Worm (Caenorhabditis elegans) whole organism, early embryonic: ENCODE data around the gene rad-51.

Source experiments
- B0310.2 ChIP-seq: sonication (generic microtip); optimal IDR thresholded peaks from 2 replicates; lab custom pipeline; 2016; ENCODE audit warnings: mild to moderate bottlenecking, missing genetic modification characterization, missing compliant biosample characterization
- F13C5.2 ChIP-seq: sonication (generic microtip); optimal IDR thresholded peaks from 2 replicates; lab custom pipeline; 2017; ENCODE audit warnings: mild to moderate bottlenecking, missing genetic modification characterization, inconsistent platforms, missing compliant biosample characterization
- aly-1 ChIP-seq: sonication (generic microtip); optimal IDR thresholded peaks from 2 replicates; lab custom pipeline; 2016; ENCODE audit warnings: missing genetic modification characterization, missing compliant biosample characterization
- ama-1 ChIP-seq: fragments of 150-350 bp; optimal IDR thresholded peaks from 2 replicates; lab custom pipeline; 2014
- ceh-13 ChIP-seq: fragments of 200-800 bp; sonication (Bioruptor generic); optimal IDR thresholded peaks from 2 replicates; lab custom pipeline; 2018; ENCODE audit warnings: mild to moderate bottlenecking, missing genetic modification characterization, missing compliant biosample characterization
- ceh-36 ChIP-seq: sonication (generic microtip); optimal IDR thresholded peaks from 2 replicates; lab custom pipeline; 2016; ENCODE audit warnings: missing genetic modification characterization, inconsistent platforms, missing compliant biosample characterization
- ets-7 ChIP-seq: sonication (generic microtip); optimal IDR thresholded peaks from 2 replicates; lab custom pipeline; 2016; ENCODE audit warnings: missing genotype, missing genetic modification characterization, missing compliant biosample characterization
- flt-1 ChIP-seq: fragments of 200-800 bp; sonication (Bioruptor generic); IDR thresholded peaks from 2 replicates; pipeline ENCODE4 v1.3.6; 2022; ENCODE audit warnings: missing genetic modification characterization, missing compliant biosample characterization
- hmbx-1 ChIP-seq: sonication (generic microtip); optimal IDR thresholded peaks from 2 replicates; lab custom pipeline; 2016; ENCODE audit warnings: mild to moderate bottlenecking, missing genetic modification characterization, missing compliant biosample characterization
- hmg-4 ChIP-seq: fragments of 200-800 bp; sonication (Bioruptor generic); optimal IDR thresholded peaks from 2 replicates; lab custom pipeline; 2018; ENCODE audit warnings: mild to moderate bottlenecking, missing genetic modification characterization, missing compliant biosample characterization
- hnd-1 ChIP-seq: sonication (generic microtip); optimal IDR thresholded peaks from 2 replicates; lab custom pipeline; 2016; ENCODE audit warnings: missing genetic modification characterization, missing compliant biosample characterization
- pes-1 ChIP-seq: fragments of 200-800 bp; sonication (Bioruptor generic); IDR thresholded peaks from 2 replicates; pipeline ENCODE4 v1.3.6; 2022; ENCODE audit warnings: missing genetic modification reagents, missing genetic modification characterization, missing compliant biosample characterization
- scrt-1 ChIP-seq: fragments of 200-800 bp; sonication (Bioruptor generic); IDR thresholded peaks from 2 replicates; pipeline ENCODE4 v1.3.6; 2022; ENCODE audit warnings: missing genetic modification characterization, missing compliant biosample characterization
- sea-1 ChIP-seq: fragments of 200-800 bp; sonication (Bioruptor generic); conservative IDR thresholded peaks from 2 replicates; pipeline ENCODE4 v1.3.6; 2022; ENCODE audit warnings: missing genetic modification characterization, missing compliant biosample characterization
- tbx-11 ChIP-seq: fragments of 200-800 bp; sonication (Bioruptor generic); IDR thresholded peaks from 2 replicates; pipeline ENCODE4 v1.3.6; 2022; ENCODE audit warnings: missing genetic modification characterization, missing compliant biosample characterization
- tbx-37 ChIP-seq: fragments of 200-800 bp; sonication (Bioruptor generic); conservative IDR thresholded peaks from 2 replicates; pipeline ENCODE4 v1.3.6; 2022; ENCODE audit warnings: missing genetic modification reagents, missing genetic modification characterization, missing compliant biosample characterization
- tra-4 ChIP-seq: sonication (generic microtip); optimal IDR thresholded peaks from 2 replicates; lab custom pipeline; 2017; ENCODE audit warnings: missing genetic modification characterization, missing compliant biosample characterization

rad-51 gene

DNA sequence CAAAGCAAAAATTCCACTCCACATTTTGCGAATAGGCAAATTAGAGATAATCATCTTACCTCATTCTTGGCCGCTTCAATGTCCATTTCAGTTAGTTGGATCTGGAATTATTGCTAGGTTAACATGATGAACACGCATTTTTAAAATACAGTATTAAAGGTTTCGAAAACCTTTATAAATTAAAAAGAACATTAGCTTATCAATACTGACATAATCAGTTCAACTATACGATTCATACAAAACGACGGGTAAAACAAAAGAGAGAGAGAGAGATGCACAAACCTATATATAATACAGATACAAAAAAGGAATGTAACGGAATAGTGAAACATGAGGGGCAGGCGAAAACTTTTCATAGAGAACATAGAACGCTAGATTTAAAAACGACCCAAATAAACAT, 2.6 kb downstream of the rad-51 start, which contains the start of gene thk-1:
thk-1 (minus strand) TSS at position 101 of the 400 bp plus-strand sequence.
- no peak for TF ChIP-seq aly-1 (tag; lab: Kevin White, UChicago)
- no peak for TF ChIP-seq F13C5.2 (tag; lab: Kevin White, UChicago)
- no peak for TF ChIP-seq ama-1
- TF ChIP-seq ceh-36 (tag; lab: Kevin White, UChicago), result no peak
- no peak for TF ChIP-seq tbx-11
- TF ChIP-seq B0310.2 (tag; lab: Kevin White, UChicago), result no peak
- TF ChIP-seq sea-1 (GFP tag; lab: Robert Waterston, UW), result no peak
- TF ChIP-seq tbx-37, result no peak
- no peak for TF ChIP-seq hnd-1 (tag; lab: Kevin White, UChicago)
- no peak for TF ChIP-seq scrt-1 (GFP tag; lab: Robert Waterston, UW)
- TF ChIP-seq pes-1 (GFP tag; lab: Robert Waterston, UW), result no peak
- TF ChIP-seq hmg-4 (GFP tag; lab: Kevin White, UChicago), result no peak
- TF ChIP-seq tra-4 (tag; lab: Kevin White, UChicago), result no peak
- no peak for TF ChIP-seq ceh-13 (GFP tag; lab: Kevin White, UChicago)

DNA sequence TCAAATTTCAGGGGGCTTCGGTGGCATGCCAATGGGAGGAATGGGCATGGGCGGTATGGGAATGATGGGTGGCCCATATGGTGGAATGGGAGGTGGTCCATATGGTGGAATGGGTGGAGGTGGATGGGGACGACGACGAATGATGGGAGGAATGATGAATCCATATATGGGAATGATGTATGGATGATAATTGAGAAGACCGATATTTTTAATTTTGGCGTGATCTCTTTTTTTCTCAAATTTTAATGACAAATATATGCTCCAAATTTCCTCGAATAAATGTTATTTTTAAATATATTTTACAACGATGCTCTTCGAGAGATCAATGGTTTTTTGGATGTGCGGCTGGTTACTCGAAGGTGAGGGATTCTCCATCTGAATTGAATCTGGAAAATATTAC, 6.3 kb downstream of the rad-51 start, which contains the start of gene Y43C5A.4:
Y43C5A.4 (plus strand) TSS at position 301 of the 400 bp plus-strand sequence.
- TF ChIP-seq scrt-1 (GFP tag; lab: Robert Waterston, UW), result no peak
- TF ChIP-seq tbx-11, result no peak
- no peak for TF ChIP-seq tra-4 (tag; lab: Kevin White, UChicago)
- no peak for TF ChIP-seq aly-1 (tag; lab: Kevin White, UChicago)
- no peak for TF ChIP-seq sea-1 (GFP tag; lab: Robert Waterston, UW)
- no peak for TF ChIP-seq tbx-37
- TF ChIP-seq ceh-13 (GFP tag; lab: Kevin White, UChicago), result no peak
- no peak for TF ChIP-seq ets-7
- TF ChIP-seq hmg-4 (GFP tag; lab: Kevin White, UChicago), result no peak
- no peak for TF ChIP-seq flt-1
- no peak for TF ChIP-seq pes-1 (GFP tag; lab: Robert Waterston, UW)
- TF ChIP-seq hmbx-1 (tag; lab: Kevin White, UChicago), result no peak
- TF ChIP-seq B0310.2 (tag; lab: Kevin White, UChicago), result no peak
- no peak for TF ChIP-seq hnd-1 (tag; lab: Kevin White, UChicago)
- TF ChIP-seq ceh-36 (tag; lab: Kevin White, UChicago), result no peak
- no peak for TF ChIP-seq F13C5.2 (tag; lab: Kevin White, UChicago)
- no peak for TF ChIP-seq ama-1

DNA sequence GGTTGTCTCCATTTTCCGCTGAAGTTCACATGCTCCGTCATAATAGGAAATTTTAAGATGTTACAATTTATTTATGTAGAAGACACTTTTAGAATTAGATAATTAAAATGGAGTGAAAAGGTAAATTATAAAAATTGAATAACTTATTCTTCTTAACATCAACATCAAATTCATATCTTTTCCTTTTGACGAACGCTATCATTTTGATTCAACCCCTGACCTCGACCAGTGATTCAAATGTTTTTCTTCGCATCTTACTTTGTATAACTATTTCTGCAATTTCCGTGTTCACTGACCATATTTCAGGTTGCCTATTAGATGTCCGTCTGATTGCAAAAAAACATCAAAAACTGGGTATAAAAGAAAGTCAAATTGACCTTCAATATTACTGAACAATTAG, 7.1 kb downstream of the rad-51 start, which contains the start of gene Y43C5A.7:
Y43C5A.7 (plus strand) TSS at position 301 of the 400 bp plus-strand sequence.
- TF ChIP-seq F13C5.2 (tag; lab: Kevin White, UChicago), result no peak

DNA sequence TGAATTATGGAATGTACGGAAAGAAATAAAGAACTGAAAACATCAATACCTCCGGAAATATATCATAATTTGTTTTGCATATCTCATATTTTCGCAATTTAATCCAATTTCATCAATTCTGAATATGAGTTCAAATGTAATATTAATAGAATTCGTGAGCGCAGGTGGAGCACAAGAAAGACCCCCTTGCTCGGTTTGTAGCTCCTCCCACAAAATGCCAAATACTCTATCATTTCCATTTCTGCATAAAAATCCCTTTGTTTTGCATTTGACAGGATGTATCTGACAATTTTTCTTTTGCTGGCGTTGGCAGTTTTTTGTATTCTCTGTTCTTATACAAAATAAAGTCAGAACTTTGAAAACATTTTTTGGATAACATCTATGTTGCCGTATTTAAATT, 9.0 kb downstream of the rad-51 start:
- TF ChIP-seq aly-1 (tag; lab: Kevin White, UChicago), result no peak
- no peak for TF ChIP-seq hmbx-1 (tag; lab: Kevin White, UChicago)
- no peak for TF ChIP-seq flt-1
- no peak for TF ChIP-seq B0310.2 (tag; lab: Kevin White, UChicago)
- no peak for TF ChIP-seq F13C5.2 (tag; lab: Kevin White, UChicago)
- no peak for TF ChIP-seq ceh-36 (tag; lab: Kevin White, UChicago)
- TF ChIP-seq ama-1, result no peak
- TF ChIP-seq ceh-13 (GFP tag; lab: Kevin White, UChicago), result no peak
- TF ChIP-seq pes-1 (GFP tag; lab: Robert Waterston, UW), result no peak
- no peak for TF ChIP-seq sea-1 (GFP tag; lab: Robert Waterston, UW)
- no peak for TF ChIP-seq hnd-1 (tag; lab: Kevin White, UChicago)
- TF ChIP-seq hmg-4 (GFP tag; lab: Kevin White, UChicago), result no peak
- TF ChIP-seq tbx-11, result no peak
- TF ChIP-seq ets-7, result no peak
- no peak for TF ChIP-seq scrt-1 (GFP tag; lab: Robert Waterston, UW)
- TF ChIP-seq tbx-37, result no peak
- TF ChIP-seq tra-4 (tag; lab: Kevin White, UChicago), result no peak

DNA sequence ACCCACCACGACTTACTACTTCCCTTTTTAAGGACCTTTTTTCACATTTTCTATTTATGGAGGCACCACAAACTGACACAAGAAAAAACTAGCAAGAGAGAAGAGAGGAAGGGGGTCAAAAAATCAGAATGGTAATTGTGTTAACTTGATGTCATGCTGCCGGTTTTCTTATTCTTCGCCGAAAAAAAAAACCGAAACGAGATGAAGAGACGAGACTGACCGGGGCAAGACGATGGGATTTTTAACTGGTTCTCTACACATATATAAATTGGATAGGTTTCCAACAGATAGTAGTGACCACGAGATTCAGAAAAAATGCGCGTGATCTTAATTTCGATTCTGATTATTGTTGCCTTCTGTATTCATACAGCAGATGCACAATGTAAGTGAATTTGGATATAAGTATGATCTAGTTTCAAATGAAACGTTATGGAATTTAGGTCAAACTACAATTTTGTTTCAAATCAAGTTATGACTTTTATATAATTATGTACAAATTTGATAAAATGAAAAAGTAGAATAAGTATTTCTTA, 10.2 kb downstream of the rad-51 start, which contains the start of gene Y43C5A.3:
Y43C5A.3 (plus strand) TSS at position 256 of the 533 bp plus-strand sequence.
- TF ChIP-seq F13C5.2 (tag; lab: Kevin White, UChicago) (no peak), ceh-36 (tag; lab: Kevin White, UChicago) (no peak), ets-7 (no peak), hmg-4 (GFP tag; lab: Kevin White, UChicago) (no peak), B0310.2 (tag; lab: Kevin White, UChicago) (no peak), ceh-13 (GFP tag; lab: Kevin White, UChicago) (no peak), tbx-37 (no peak), scrt-1 (GFP tag; lab: Robert Waterston, UW) (no peak), hnd-1 (tag; lab: Kevin White, UChicago) (no peak)

DNA sequence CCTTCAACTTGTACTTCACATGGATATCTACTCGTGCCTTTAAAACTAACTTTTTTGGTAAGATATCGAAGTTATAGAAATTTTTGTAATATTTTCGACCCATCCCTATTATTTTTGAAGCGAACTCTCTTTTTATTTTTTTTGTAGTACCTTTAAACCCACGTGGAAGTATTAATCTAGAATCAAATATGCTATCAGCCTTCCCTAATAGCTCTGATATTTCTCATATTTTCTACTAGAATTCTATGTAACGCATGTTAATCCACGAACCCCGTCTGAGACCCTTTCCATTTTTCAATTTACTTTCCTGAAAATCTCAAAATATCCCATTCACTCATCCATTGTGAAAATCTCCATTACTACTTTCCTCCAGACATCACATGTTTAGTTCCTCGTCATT, 10.7 kb downstream of the rad-51 start:
- TF ChIP-seq tra-4 (tag; lab: Kevin White, UChicago), result no peak
- TF ChIP-seq flt-1, result no peak
- no peak for TF ChIP-seq F13C5.2 (tag; lab: Kevin White, UChicago)
- TF ChIP-seq ets-7, result no peak
- no peak for TF ChIP-seq sea-1 (GFP tag; lab: Robert Waterston, UW)
- TF ChIP-seq scrt-1 (GFP tag; lab: Robert Waterston, UW), result no peak
- TF ChIP-seq tbx-37, result no peak
- TF ChIP-seq aly-1 (tag; lab: Kevin White, UChicago), result no peak
- no peak for TF ChIP-seq hmg-4 (GFP tag; lab: Kevin White, UChicago)
- TF ChIP-seq hmbx-1 (tag; lab: Kevin White, UChicago), result no peak

DNA sequence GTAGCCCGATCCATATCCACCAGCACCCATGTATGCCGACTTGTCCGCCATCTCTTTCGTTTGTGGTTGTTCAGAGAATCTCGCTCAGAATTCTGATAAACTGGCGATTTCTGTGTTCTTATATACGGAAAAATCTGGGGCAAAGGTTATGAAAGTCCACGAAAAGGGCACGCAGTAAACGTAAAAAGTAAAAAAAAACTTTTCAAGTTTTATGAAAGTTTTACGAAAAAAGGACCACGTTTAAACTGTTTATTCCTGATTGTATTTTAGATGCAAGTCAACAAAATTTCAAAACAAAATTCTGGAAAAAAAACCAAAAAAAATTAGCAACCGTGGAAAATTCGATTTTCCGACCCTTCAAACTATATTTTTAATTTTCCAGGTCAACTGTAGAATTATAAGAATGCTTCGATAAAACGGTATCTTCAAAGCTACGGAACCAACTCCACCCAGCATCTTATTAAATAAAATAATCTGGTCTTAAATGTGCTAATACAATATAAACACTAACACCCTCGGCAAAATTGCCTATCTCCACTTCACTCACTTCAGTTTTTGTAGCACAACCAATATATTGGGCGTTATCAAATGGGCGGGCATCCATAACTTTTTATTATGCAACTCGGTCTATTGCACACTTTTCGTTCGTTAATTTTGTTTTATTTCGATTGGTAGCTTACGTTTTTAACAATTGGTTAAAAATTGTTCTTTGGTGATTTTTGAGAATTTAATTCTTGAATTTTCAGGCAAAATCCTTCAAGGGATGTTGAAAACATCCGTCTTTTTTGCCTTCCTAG, 14.7 kb downstream of the rad-51 start, which contains the start of the genes nspd-7 and Y43C5A.2:
nspd-7 (minus strand) TSS at position 51 of the 797 bp plus-strand sequence.
Y43C5A.2 (plus strand) TSS at position 747 of the 797 bp plus-strand sequence.
- TF ChIP-seq pes-1 (GFP tag; lab: Robert Waterston, UW), result no peak
- no peak for TF ChIP-seq hmbx-1 (tag; lab: Kevin White, UChicago)
- no peak for TF ChIP-seq aly-1 (tag; lab: Kevin White, UChicago)
- no peak for TF ChIP-seq ets-7
- TF ChIP-seq flt-1, result no peak
- no peak for TF ChIP-seq B0310.2 (tag; lab: Kevin White, UChicago)
- TF ChIP-seq hnd-1 (tag; lab: Kevin White, UChicago), result no peak
- TF ChIP-seq tbx-37, result no peak
- TF ChIP-seq F13C5.2 (tag; lab: Kevin White, UChicago), result no peak
- TF ChIP-seq scrt-1 (GFP tag; lab: Robert Waterston, UW), result no peak
- TF ChIP-seq ceh-36 (tag; lab: Kevin White, UChicago), result no peak
- TF ChIP-seq ama-1, result no peak
- no peak for TF ChIP-seq tra-4 (tag; lab: Kevin White, UChicago)
- no peak for TF ChIP-seq sea-1 (GFP tag; lab: Robert Waterston, UW)
- no peak for TF ChIP-seq ceh-13 (GFP tag; lab: Kevin White, UChicago)
- no peak for TF ChIP-seq hmg-4 (GFP tag; lab: Kevin White, UChicago)
